Worm (Caenorhabditis elegans) whole organism, mixed stage, embryonic: ENCODE results near the gene K11H3.2.
A peak's percentile ranks its signal among the peaks of the same experiment; 100 is the strongest.

Experiments used
- M03D4.4 ChIP-seq: sonication (generic microtip); optimal IDR thresholded peaks from 2 replicates; lab custom pipeline; 2017; ENCODE audit warnings: mild to moderate bottlenecking, missing genetic modification characterization, missing compliant biosample characterization
- bed-3 ChIP-seq: fragments of 200-800 bp; sonication (Bioruptor generic); optimal IDR thresholded peaks from 3 replicates; lab custom pipeline; 2018; ENCODE audit warnings: mild to moderate bottlenecking, missing genetic modification characterization, moderate library complexity, missing compliant biosample characterization
- blmp-1 ChIP-seq: fragments of 150-350 bp; optimal IDR thresholded peaks from 2 replicates; lab custom pipeline; 2014; ENCODE audit warnings: missing biosample characterization, missing genetic modification characterization
- ceh-39 ChIP-seq: fragments of 150-350 bp; optimal IDR thresholded peaks from 2 replicates; lab custom pipeline; 2014; ENCODE audit warnings: missing biosample characterization, missing genetic modification characterization
- ceh-43 ChIP-seq: fragments of 200-800 bp; sonication (Bioruptor generic); optimal IDR thresholded peaks from 2 replicates; lab custom pipeline; 2018; ENCODE audit warnings: mild to moderate bottlenecking, missing genetic modification characterization, moderate library complexity, missing compliant biosample characterization
- ceh-83 ChIP-seq: fragments of 200-800 bp; sonication (Bioruptor generic); optimal IDR thresholded peaks from 2 replicates; lab custom pipeline; 2018; ENCODE audit warnings: mild to moderate bottlenecking, missing genetic modification characterization, missing compliant biosample characterization
- ces-1 ChIP-seq: fragments of 150-350 bp; optimal IDR thresholded peaks from 2 replicates; lab custom pipeline; 2014; ENCODE audit warnings: missing biosample characterization, missing genetic modification reagents, missing genetic modification characterization
- cnd-1 ChIP-seq: fragments of 200-800 bp; sonication (Bioruptor generic); optimal IDR thresholded peaks from 2 replicates; lab custom pipeline; 2018; ENCODE audit warnings: mild to moderate bottlenecking, missing genetic modification characterization, missing compliant biosample characterization
- drap-1 ChIP-seq: fragments of 200-800 bp; sonication (Bioruptor generic); optimal IDR thresholded peaks from 3 replicates; lab custom pipeline; 2018; ENCODE audit warnings: mild to moderate bottlenecking, missing genetic modification characterization, missing compliant biosample characterization
- elt-1 ChIP-seq: sonication (generic microtip); optimal IDR thresholded peaks from 2 replicates; lab custom pipeline; 2017; ENCODE audit warnings: missing genetic modification characterization, mild to moderate bottlenecking, missing compliant biosample characterization, antibody characterized with exemption, moderate library complexity, borderline replicate concordance; ENCODE audit not compliant: insufficient read depth
- elt-3 ChIP-seq: fragments of 150-350 bp; optimal IDR thresholded peaks from 2 replicates; lab custom pipeline; 2014; ENCODE audit warnings: missing biosample characterization, missing genetic modification characterization
- flh-1 ChIP-seq: fragments of 200-800 bp; sonication (Bioruptor generic); optimal IDR thresholded peaks from 2 replicates; lab custom pipeline; 2018; ENCODE audit warnings: mild to moderate bottlenecking, missing genetic modification characterization, moderate library complexity, missing compliant biosample characterization
- ham-2 ChIP-seq: fragments of 200-800 bp; sonication (Bioruptor generic); optimal IDR thresholded peaks from 2 replicates; lab custom pipeline; 2018; ENCODE audit warnings: mild to moderate bottlenecking, missing genetic modification characterization, missing compliant biosample characterization
- hlh-1 ChIP-seq: fragments of 150-350 bp; optimal IDR thresholded peaks from 2 replicates; lab custom pipeline; 2014; ENCODE audit warnings: missing biosample characterization, missing genetic modification reagents, missing genetic modification characterization
- lin-13 ChIP-seq: fragments of 150-350 bp; optimal IDR thresholded peaks from 2 replicates; lab custom pipeline; 2014; ENCODE audit warnings: missing biosample characterization, missing genetic modification characterization
- lin-32 ChIP-seq: fragments of 200-800 bp; sonication (Bioruptor generic); optimal IDR thresholded peaks from 2 replicates; lab custom pipeline; 2018; ENCODE audit warnings: mild to moderate bottlenecking, missing genetic modification characterization, missing compliant biosample characterization
- lsy-2 ChIP-seq: fragments of 150-350 bp; optimal IDR thresholded peaks from 2 replicates; lab custom pipeline; 2014; ENCODE audit warnings: missing biosample characterization, missing genetic modification characterization
- mab-5 ChIP-seq: fragments of 150-350 bp; optimal IDR thresholded peaks from 2 replicates; lab custom pipeline; 2014; ENCODE audit warnings: missing biosample characterization, missing genetic modification characterization
- mep-1 ChIP-seq: fragments of 150-350 bp; optimal IDR thresholded peaks from 2 replicates; lab custom pipeline; 2017; ENCODE audit warnings: missing biosample characterization, missing genetic modification reagents, missing genetic modification characterization, inconsistent platforms
- mls-2 ChIP-seq: sonication (generic microtip); optimal IDR thresholded peaks from 2 replicates; lab custom pipeline; 2016; ENCODE audit warnings: mild to moderate bottlenecking, missing genetic modification characterization, moderate library complexity, missing compliant biosample characterization
- nhr-12 ChIP-seq: fragments of 150-350 bp; optimal IDR thresholded peaks from 2 replicates; lab custom pipeline; 2014; ENCODE audit warnings: missing biosample characterization, missing genetic modification characterization
- nhr-2 ChIP-seq: fragments of 150-350 bp; optimal IDR thresholded peaks from 2 replicates; lab custom pipeline; 2014; ENCODE audit warnings: missing biosample characterization, missing genetic modification characterization
- nhr-237 ChIP-seq: fragments of 150-350 bp; optimal IDR thresholded peaks from 2 replicates; lab custom pipeline; 2014; ENCODE audit warnings: missing biosample characterization, missing genetic modification characterization
- nhr-28 ChIP-seq: fragments of 150-350 bp; optimal IDR thresholded peaks from 2 replicates; lab custom pipeline; 2014; ENCODE audit warnings: missing biosample characterization, missing genetic modification characterization
- nhr-76 ChIP-seq: sonication (generic microtip); optimal IDR thresholded peaks from 2 replicates; lab custom pipeline; 2017; ENCODE audit warnings: missing biosample characterization, missing genetic modification characterization
- pha-4 ChIP-seq: fragments of 150-350 bp; optimal IDR thresholded peaks from 2 replicates; lab custom pipeline; 2018; ENCODE audit warnings: missing biosample characterization, missing genetic modification reagents, missing genetic modification characterization
- sem-2 ChIP-seq: fragments of 200-800 bp; sonication (Bioruptor generic); optimal IDR thresholded peaks from 2 replicates; lab custom pipeline; 2018; ENCODE audit warnings: mild to moderate bottlenecking, missing genetic modification characterization, missing compliant biosample characterization
- snpc-4 ChIP-seq: fragments of 150-350 bp; optimal IDR thresholded peaks from 2 replicates; lab custom pipeline; 2014; ENCODE audit warnings: missing biosample characterization, missing genetic modification characterization
- sptf-1 ChIP-seq: sonication (generic microtip); optimal IDR thresholded peaks from 2 replicates; lab custom pipeline; 2017; ENCODE audit warnings: mild to moderate bottlenecking, missing genetic modification characterization, moderate library complexity, missing compliant biosample characterization
- tbx-8 ChIP-seq: fragments of 200-800 bp; sonication (Bioruptor generic); optimal IDR thresholded peaks from 2 replicates; lab custom pipeline; 2018; ENCODE audit warnings: mild to moderate bottlenecking, missing genetic modification characterization, moderate library complexity, missing compliant biosample characterization
- unc-39 ChIP-seq: fragments of 150-350 bp; optimal IDR thresholded peaks from 2 replicates; lab custom pipeline; 2014; ENCODE audit warnings: missing biosample characterization, missing genetic modification characterization
- unc-62 ChIP-seq: fragments of 150-350 bp; optimal IDR thresholded peaks from 2 replicates; lab custom pipeline; 2014; ENCODE audit warnings: missing biosample characterization, missing genetic modification reagents, missing genetic modification characterization
- zip-8 ChIP-seq: fragments of 150-350 bp; optimal IDR thresholded peaks from 2 replicates; lab custom pipeline; 2014; ENCODE audit warnings: missing biosample characterization, missing genetic modification characterization
- ztf-11 ChIP-seq: fragments of 150-350 bp; optimal IDR thresholded peaks from 2 replicates; lab custom pipeline; 2014; ENCODE audit warnings: missing biosample characterization, missing genetic modification characterization

K11H3.2 gene

ce11 chrIII:9830502-9830901, 15.7 kb upstream of the K11H3.2 start, which contains the start of gene ZK632.12:
Gene ZK632.12 (plus strand): TSS chrIII:9830802.
- TF ChIP-seq drap-1 (GFP tag; lab: Kevin White, UChicago) (no peak), ham-2 (GFP tag; lab: Kevin White, UChicago) (no peak), ceh-83 (no peak), nhr-2 (no peak), mls-2 (no peak), pha-4 (tag; lab: Kevin White, UChicago) (no peak), blmp-1 (tag; lab: Kevin White, UChicago) (no peak), ces-1 (GFP tag; lab: Kevin White, UChicago) (no peak), nhr-28 (no peak), lin-32 (GFP tag; lab: Kevin White, UChicago) (no peak), nhr-76 (no peak), bed-3 (no peak), ceh-39 (no peak), mep-1 (tag; lab: Kevin White, UChicago) (no peak), ceh-43 (GFP tag; lab: Kevin White, UChicago) (no peak), cnd-1 (no peak)

DNA sequence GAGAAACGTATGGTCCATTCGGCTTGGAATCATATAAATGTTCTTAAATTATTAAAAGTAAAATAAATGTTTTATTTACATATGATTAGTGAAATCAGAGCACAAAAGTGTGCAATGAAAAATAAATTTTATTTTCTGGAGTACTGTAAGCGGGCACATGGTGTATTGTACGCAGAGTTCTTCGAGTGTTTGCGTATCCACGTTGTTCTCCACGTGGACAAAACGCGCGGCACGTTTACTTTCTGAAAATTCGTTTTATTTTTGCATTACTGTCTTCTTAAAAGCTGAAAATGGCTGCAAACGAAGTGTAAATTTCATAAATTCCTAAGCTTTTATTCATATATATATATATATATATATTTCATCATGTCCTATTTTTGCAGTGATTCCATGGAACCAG, 13.6 kb upstream of the K11H3.2 start:
- TF ChIP-seq bed-3, result no peak
- TF ChIP-seq ceh-43 (GFP tag; lab: Kevin White, UChicago), result no peak
- TF ChIP-seq drap-1 (GFP tag; lab: Kevin White, UChicago), result no peak
- no peak for TF ChIP-seq nhr-237
- TF ChIP-seq ces-1 (GFP tag; lab: Kevin White, UChicago), result no peak
- no peak for TF ChIP-seq snpc-4 (tag; lab: Kevin White, UChicago)
- no peak for TF ChIP-seq nhr-2
- no peak for TF ChIP-seq sem-2 (GFP tag; lab: Kevin White, UChicago)
- no peak for TF ChIP-seq elt-1 (tag; lab: Kevin White, UChicago)
- no peak for TF ChIP-seq lin-32 (GFP tag; lab: Kevin White, UChicago)
- TF ChIP-seq nhr-76, result no peak
- no peak for TF ChIP-seq ztf-11 (tag; lab: Kevin White, UChicago)

- TF ChIP-seq ham-2 (GFP tag; lab: Kevin White, UChicago) (no peak), zip-8 (tag; lab: Kevin White, UChicago) (no peak), elt-1 (tag; lab: Kevin White, UChicago) (no peak)
These were observed 11.3 kb upstream of the K11H3.2 start, which contains the start of gene K11H3.8 for ce11 chrIII:9834888-9835287. Gene K11H3.8 (plus strand): TSS chrIII:9835188.

- TF ChIP-seq ceh-39 (no peak), nhr-2 (no peak), sem-2 (GFP tag; lab: Kevin White, UChicago) (no peak)
These were observed 2.5 kb upstream of the K11H3.2 start, which contains the start of gene K11H3.5 for ce11 chrIII:9843715-9844114. Gene K11H3.5 (plus strand): TSS chrIII:9843768.

- peak; percentile 14 for TF ChIP-seq mep-1 (tag; lab: Kevin White, UChicago)
- TF ChIP-seq ces-1 (GFP tag; lab: Kevin White, UChicago), result peak; percentile 13
- TF ChIP-seq nhr-76, result no peak
- peak; percentile 28 for TF ChIP-seq lsy-2 (tag; lab: Kevin White, UChicago)
- TF ChIP-seq, all 35 proteins: peak for 3
These were observed 1.9 kb downstream of the K11H3.2 start, which contains the start of gene mrpl-36 for ce11 chrIII:9848083-9848482. Gene mrpl-36 (minus strand): TSS chrIII:9848116.

DNA sequence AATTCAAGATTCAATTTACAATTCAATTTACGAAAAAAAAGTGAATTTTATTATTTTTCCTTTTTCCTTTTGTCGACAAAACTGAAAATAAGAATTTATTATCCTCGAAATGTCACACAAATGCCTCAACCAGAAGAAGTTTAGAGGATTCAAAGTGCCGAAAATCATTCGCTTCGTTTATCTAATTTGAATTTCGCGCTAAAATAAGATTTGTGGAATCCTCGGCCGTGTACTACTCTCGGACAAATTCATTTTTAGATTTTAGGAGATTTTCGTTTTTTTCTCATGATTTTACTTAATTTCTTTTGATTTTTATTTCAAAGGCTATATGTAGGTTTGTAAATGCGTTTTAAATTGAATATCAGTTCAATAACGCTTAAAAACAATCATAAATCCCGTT, 2.4 kb downstream of the K11H3.2 start:
- TF ChIP-seq unc-62 (GFP tag; lab: Kevin White, UChicago) (no peak), nhr-76 (no peak), elt-1 (tag; lab: Kevin White, UChicago) (no peak), blmp-1 (tag; lab: Kevin White, UChicago) (no peak), zip-8 (tag; lab: Kevin White, UChicago) (no peak), ceh-39 (no peak), ztf-11 (tag; lab: Kevin White, UChicago) (no peak), unc-39 (tag; lab: Kevin White, UChicago) (no peak), nhr-2 (no peak), pha-4 (tag; lab: Kevin White, UChicago) (no peak), ceh-43 (GFP tag; lab: Kevin White, UChicago) (no peak)

- TF ChIP-seq pha-4 (tag; lab: Kevin White, UChicago) (no peak), blmp-1 (tag; lab: Kevin White, UChicago) (no peak), ceh-39 (no peak), elt-1 (tag; lab: Kevin White, UChicago) (no peak), nhr-12 (tag; lab: Kevin White, UChicago) (no peak), mep-1 (tag; lab: Kevin White, UChicago) (no peak), elt-3 (tag; lab: Kevin White, UChicago) (no peak), unc-62 (GFP tag; lab: Kevin White, UChicago) (no peak), lin-13 (tag; lab: Kevin White, UChicago) (no peak), nhr-2 (no peak), drap-1 (GFP tag; lab: Kevin White, UChicago) (no peak), flh-1 (GFP tag; lab: Kevin White, UChicago) (no peak), hlh-1 (no peak), lsy-2 (tag; lab: Kevin White, UChicago) (no peak), lin-32 (GFP tag; lab: Kevin White, UChicago) (no peak), tbx-8 (GFP tag; lab: Kevin White, UChicago) (no peak), M03D4.4 (tag; lab: Kevin White, UChicago) (no peak), mab-5 (no peak), sptf-1 (tag; lab: Kevin White, UChicago) (no peak), ham-2 (GFP tag; lab: Kevin White, UChicago) (no peak)
These were observed 3.8 kb downstream of the K11H3.2 start for ce11 chrIII:9849950-9850349.
